Worm (Caenorhabditis elegans): ENCODE measurements around the gene F22B3.7.

- no peak for TF ChIP-seq tbx-37 (GFP tag; conservative IDR thresholded peaks at IDR 0.05)
- TF ChIP-seq ama-1 (optimal IDR thresholded peaks at IDR 0.05), result no peak
- TF ChIP-seq flt-1 (GFP tag; IDR thresholded peaks at IDR 0.05), result no peak
- TF ChIP-seq tbx-11 (GFP tag; IDR thresholded peaks at IDR 0.05), result no peak
- no peak for TF ChIP-seq ceh-13 (GFP tag; optimal IDR thresholded peaks at IDR 0.05)
- TF ChIP-seq B0310.2 (tag; optimal IDR thresholded peaks at IDR 0.05), result no peak
- no peak for TF ChIP-seq hnd-1 (tag; optimal IDR thresholded peaks at IDR 0.05)
- TF ChIP-seq tra-4 (tag; optimal IDR thresholded peaks at IDR 0.05), result no peak
- TF ChIP-seq sea-1 (GFP tag; conservative IDR thresholded peaks at IDR 0.05), result no peak
- TF ChIP-seq ets-7 (tag; optimal IDR thresholded peaks at IDR 0.05), result no peak
- TF ChIP-seq ceh-36 (tag; optimal IDR thresholded peaks at IDR 0.05), result no peak
These were observed 37.2 kb upstream of the F22B3.7 start for ce11 chrIV:11458700-11459263.

Measured in whole organism, early embryonic.